Worm (Caenorhabditis elegans) whole organism, L1 larva: ENCODE results near the gene Y77E11A.23.

Source experiments
- C16A3.4 ChIP-seq: fragments of 150-350 bp; optimal IDR thresholded peaks from 2 replicates; lab custom pipeline; 2014; ENCODE audit warnings: missing biosample characterization, missing genetic modification characterization
- C34B4.2 ChIP-seq: sonication (generic microtip); optimal IDR thresholded peaks from 2 replicates; lab custom pipeline; 2017; ENCODE audit warnings: mild to moderate bottlenecking, missing genetic modification characterization, missing compliant biosample characterization
- aly-2 ChIP-seq: fragments of 150-350 bp; optimal IDR thresholded peaks from 2 replicates; lab custom pipeline; 2014; ENCODE audit warnings: missing biosample characterization, missing genetic modification characterization
- blmp-1 ChIP-seq: fragments of 150-350 bp; optimal IDR thresholded peaks from 2 replicates; lab custom pipeline; 2014; ENCODE audit warnings: missing biosample characterization, missing genetic modification characterization
- ceh-8 ChIP-seq: fragments of 200-800 bp; sonication (Bioruptor generic); optimal IDR thresholded peaks from 2 replicates; lab custom pipeline; 2018; ENCODE audit warnings: mild to moderate bottlenecking, missing genetic modification characterization, moderate library complexity, missing compliant biosample characterization
- ceh-88 ChIP-seq: fragments of 200-800 bp; sonication (Bioruptor generic); IDR thresholded peaks from 2 replicates; pipeline ENCODE4 v1.3.6; 2022; ENCODE audit warnings: missing genetic modification characterization, missing compliant biosample characterization
- ces-1 ChIP-seq: fragments of 150-350 bp; optimal IDR thresholded peaks from 2 replicates; lab custom pipeline; 2014; ENCODE audit warnings: missing biosample characterization, missing genetic modification reagents, missing genetic modification characterization
- dpl-1 ChIP-seq, 3 experiments: fragments of 150-350 bp in 2 of 3; sonication (generic microtip) in 1 of 3; optimal IDR thresholded peaks; 2 replicates each; lab custom pipeline; 2014 to 2017; ENCODE audit warnings: missing biosample characterization in 3 of 3, missing genetic modification characterization in 3 of 3, missing genetic modification reagents in 3 of 3
- efl-1 ChIP-seq, 4 experiments: fragments of 150-350 bp; optimal IDR thresholded peaks in 3 of 4; peaks in 1 of 4; 1 replicate in 1 of 4; 2 replicates in 3 of 4; lab custom pipeline; 2014; ENCODE audit warnings: missing biosample characterization in 2 of 4, missing genetic modification characterization in 2 of 4, missing genetic modification reagents in 2 of 4
- elt-3 ChIP-seq, 6 experiments: fragments of 150-350 bp in 1 of 6; sonication (generic microtip); optimal IDR thresholded peaks; 2 replicates each; lab custom pipeline; 2017 to 2018; ENCODE audit warnings: missing biosample characterization in 6 of 6, missing genetic modification characterization in 6 of 6, inconsistent platforms in 1 of 6
- ets-5 ChIP-seq: fragments of 200-800 bp; sonication (Bioruptor generic); IDR thresholded peaks from 2 replicates; pipeline ENCODE4 v1.3.6; 2022; ENCODE audit warnings: missing genetic modification characterization, missing compliant biosample characterization
- fkh-4 ChIP-seq: sonication (generic microtip); optimal IDR thresholded peaks from 2 replicates; lab custom pipeline; 2016; ENCODE audit warnings: missing compliant biosample characterization, missing genetic modification characterization, borderline replicate concordance
- fkh-8 ChIP-seq: sonication (generic microtip); optimal IDR thresholded peaks from 2 replicates; lab custom pipeline; 2016; ENCODE audit warnings: mild to moderate bottlenecking, missing genetic modification characterization, missing compliant biosample characterization
- grh-1 ChIP-seq: fragments of 200-800 bp; sonication (Bioruptor generic); IDR thresholded peaks from 2 replicates; pipeline ENCODE4 v1.3.6; 2022; ENCODE audit warnings: missing genetic modification reagents, missing genetic modification characterization, missing compliant biosample characterization
- hlh-17 ChIP-seq: fragments of 200-800 bp; sonication (Bioruptor generic); optimal IDR thresholded peaks from 2 replicates; lab custom pipeline; 2018; ENCODE audit warnings: missing genetic modification characterization, mild to moderate bottlenecking, missing compliant biosample characterization, moderate library complexity, borderline replicate concordance
- isw-1 ChIP-seq: fragments of 200-800 bp; sonication (Bioruptor generic); IDR thresholded peaks from 2 replicates; pipeline ENCODE4 v1.3.6; 2022; ENCODE audit warnings: missing genetic modification characterization, missing compliant biosample characterization
- lin-13 ChIP-seq: fragments of 150-350 bp; optimal IDR thresholded peaks from 2 replicates; lab custom pipeline; 2014; ENCODE audit warnings: missing biosample characterization, missing genetic modification reagents, missing genetic modification characterization
- lin-14 ChIP-seq: fragments of 200-800 bp; sonication (Bioruptor generic); optimal IDR thresholded peaks from 2 replicates; lab custom pipeline; 2018; ENCODE audit warnings: mild to moderate bottlenecking, missing genetic modification characterization, moderate library complexity, missing compliant biosample characterization
- lin-39 ChIP-seq: fragments of 150-350 bp; optimal IDR thresholded peaks from 2 replicates; lab custom pipeline; 2014; ENCODE audit warnings: missing biosample characterization, missing genetic modification reagents, missing genetic modification characterization
- lir-3 ChIP-seq: sonication (generic microtip); optimal IDR thresholded peaks from 2 replicates; lab custom pipeline; 2016; ENCODE audit warnings: mild to moderate bottlenecking, missing genetic modification characterization, moderate library complexity, missing compliant biosample characterization; ENCODE audit not compliant: poor library complexity
- lsy-2 ChIP-seq, 2 experiments: fragments of 150-350 bp; optimal IDR thresholded peaks; 2 replicates each; lab custom pipeline; 2014; ENCODE audit warnings: missing biosample characterization in 2 of 2, missing genetic modification characterization in 2 of 2
- mdl-1 ChIP-seq, 2 experiments: fragments of 150-350 bp; optimal IDR thresholded peaks; 2 replicates each; lab custom pipeline; 2014 to 2017; ENCODE audit warnings: missing biosample characterization in 2 of 2, missing genetic modification characterization in 2 of 2, inconsistent platforms in 1 of 2
- mep-1 ChIP-seq: fragments of 150-350 bp; optimal IDR thresholded peaks from 2 replicates; lab custom pipeline; 2014; ENCODE audit warnings: missing biosample characterization, missing genetic modification characterization
- nhr-11 ChIP-seq: fragments of 150-350 bp; optimal IDR thresholded peaks from 2 replicates; lab custom pipeline; 2014; ENCODE audit warnings: missing biosample characterization, missing genetic modification characterization
- nhr-12 ChIP-seq: sonication (generic microtip); optimal IDR thresholded peaks from 2 replicates; lab custom pipeline; 2017; ENCODE audit warnings: missing biosample characterization, missing genetic modification characterization
- nhr-20 ChIP-seq: sonication (generic microtip); optimal IDR thresholded peaks from 2 replicates; lab custom pipeline; 2016; ENCODE audit warnings: mild to moderate bottlenecking, missing genetic modification characterization, missing compliant biosample characterization
- nhr-84 ChIP-seq: sonication (generic microtip); optimal IDR thresholded peaks from 2 replicates; lab custom pipeline; 2017; ENCODE audit warnings: missing biosample characterization, missing genetic modification characterization
- nhr-85 ChIP-seq: sonication (generic microtip); peaks from one replicate; lab custom pipeline; 2016; ENCODE audit warnings: missing genetic modification characterization, inconsistent platforms, missing compliant biosample characterization
- pag-3 ChIP-seq: sonication (generic microtip); optimal IDR thresholded peaks from 2 replicates; lab custom pipeline; 2017; ENCODE audit warnings: missing genetic modification characterization, mild to moderate bottlenecking, missing compliant biosample characterization, antibody characterized with exemption, borderline replicate concordance; ENCODE audit not compliant: insufficient read depth
- pax-3 ChIP-seq: fragments of 200-800 bp; sonication (Bioruptor generic); optimal IDR thresholded peaks from 2 replicates; lab custom pipeline; 2018; ENCODE audit warnings: mild to moderate bottlenecking, missing genetic modification characterization, moderate library complexity, missing compliant biosample characterization
- snpc-4 ChIP-seq: fragments of 150-350 bp; optimal IDR thresholded peaks from 2 replicates; lab custom pipeline; 2014; ENCODE audit warnings: missing biosample characterization, missing genetic modification characterization
- snu-23 ChIP-seq: sonication (generic microtip); optimal IDR thresholded peaks from 2 replicates; lab custom pipeline; 2016; ENCODE audit warnings: missing genetic modification characterization, missing compliant biosample characterization
- sptf-1 ChIP-seq: fragments of 150-350 bp; optimal IDR thresholded peaks from 2 replicates; lab custom pipeline; 2014; ENCODE audit warnings: missing biosample characterization, missing genetic modification characterization
- sup-37 ChIP-seq: fragments of 200-800 bp; sonication (Bioruptor generic); optimal IDR thresholded peaks from 2 replicates; lab custom pipeline; 2018; ENCODE audit warnings: mild to moderate bottlenecking, missing genetic modification characterization, missing compliant biosample characterization
- swsn-7 ChIP-seq: sonication (generic microtip); optimal IDR thresholded peaks from 2 replicates; lab custom pipeline; 2016; ENCODE audit warnings: missing genetic modification characterization, missing compliant biosample characterization
- tlp-1 ChIP-seq: fragments of 150-350 bp; optimal IDR thresholded peaks from 2 replicates; lab custom pipeline; 2014; ENCODE audit warnings: missing biosample characterization, missing genetic modification characterization
- unc-130 ChIP-seq: fragments of 150-350 bp; optimal IDR thresholded peaks from 2 replicates; lab custom pipeline; 2017; ENCODE audit warnings: missing biosample characterization, missing genetic modification characterization, inconsistent platforms
- unc-86 ChIP-seq: sonication (generic microtip); optimal IDR thresholded peaks from 2 replicates; lab custom pipeline; 2016; ENCODE audit warnings: missing genetic modification characterization, missing compliant biosample characterization
- unc-98 ChIP-seq: fragments of 200-800 bp; sonication (Bioruptor generic); IDR thresholded peaks from 2 replicates; pipeline ENCODE4 v1.3.6; 2022; ENCODE audit warnings: missing genetic modification characterization, missing compliant biosample characterization
- vab-15 ChIP-seq: sonication (generic microtip); optimal IDR thresholded peaks from 2 replicates; lab custom pipeline; 2017; ENCODE audit warnings: missing genotype, mild to moderate bottlenecking, missing genetic modification characterization, missing compliant biosample characterization
- zag-1 ChIP-seq: fragments of 150-350 bp; optimal IDR thresholded peaks from 2 replicates; lab custom pipeline; 2014; ENCODE audit warnings: missing biosample characterization, missing genetic modification characterization
- zip-4 ChIP-seq: fragments of 200-800 bp; sonication (Bioruptor generic); optimal IDR thresholded peaks from 2 replicates; lab custom pipeline; 2018; ENCODE audit warnings: mild to moderate bottlenecking, missing genetic modification characterization, moderate library complexity, missing compliant biosample characterization
- ztf-4 ChIP-seq: fragments of 150-350 bp; optimal IDR thresholded peaks from 2 replicates; lab custom pipeline; 2014; ENCODE audit warnings: missing biosample characterization, missing genetic modification characterization

Gene Y77E11A.23

ce11 chrIV:1452480-1452879 lies 22.3 kb upstream of the Y77E11A.23 start:
- TF ChIP-seq snpc-4 (tag; lab: Kevin White, UChicago) (no peak), isw-1 (GFP tag; lab: Robert Waterston, UW) (no peak), nhr-84 (tag; lab: Kevin White, UChicago) (no peak), mdl-1 (tag; optimal IDR thresholded peaks at IDR 0.05; lab: Kevin White, UChicago) (no peak), nhr-85 (tag; lab: Kevin White, UChicago) (peak; percentile 57), efl-1 (optimal IDR thresholded peaks at IDR 0.05; lab: Kevin White, UChicago) (no peak), efl-1 (GFP tag; optimal IDR thresholded peaks at IDR 0.05 in 1 of 2; lab: Kevin White, UChicago) (peak in 1 of 2 experiments; percentile 91), blmp-1 (tag; lab: Kevin White, UChicago) (peak; percentile 32), fkh-8 (tag; lab: Kevin White, UChicago) (no peak), elt-3 (tag; optimal IDR thresholded peaks at IDR 0.05; lab: Kevin White, UChicago) (peak in 1 of 6 experiments; percentile 22), pag-3 (no peak), lin-14 (GFP tag; lab: Kevin White, UChicago) (peak; percentile 30)
- TF ChIP-seq, all 84 proteins: peak for 5

- TF ChIP-seq ceh-8 (no peak), pax-3 (no peak), nhr-20 (no peak), nhr-12 (tag; lab: Kevin White, UChicago) (no peak), fkh-4 (no peak), zip-4 (GFP tag; lab: Kevin White, UChicago) (no peak), vab-15 (tag; lab: Kevin White, UChicago) (no peak), zag-1 (tag; lab: Kevin White, UChicago) (no peak), nhr-11 (tag; lab: Kevin White, UChicago) (no peak), sup-37 (GFP tag; lab: Kevin White, UChicago) (no peak), grh-1 (GFP tag; lab: Robert Waterston, UW) (peak; percentile 52; the same call in 1 of the 2 replicates), ces-1 (GFP tag; lab: Kevin White, UChicago) (no peak), hlh-17 (no peak), mep-1 (peak; percentile 20), ceh-88 (no peak), lin-39 (tag; lab: Kevin White, UChicago) (no peak), lir-3 (tag; lab: Kevin White, UChicago) (no peak), tlp-1 (no peak), aly-2 (tag; lab: Kevin White, UChicago) (no peak), efl-1 (optimal IDR thresholded peaks at IDR 0.05; lab: Kevin White, UChicago) (no peak), efl-1 (GFP tag; optimal IDR thresholded peaks at IDR 0.05 in 1 of 2; lab: Kevin White, UChicago) (peak in 1 of 2 experiments; percentile 14), lin-14 (GFP tag; lab: Kevin White, UChicago) (no peak), C34B4.2 (tag; lab: Kevin White, UChicago) (no peak), nhr-85 (tag; lab: Kevin White, UChicago) (no peak), unc-130 (tag; lab: Kevin White, UChicago) (no peak), fkh-8 (tag; lab: Kevin White, UChicago) (no peak), ztf-4 (tag; lab: Kevin White, UChicago) (no peak), snu-23 (GFP tag; lab: Kevin White, UChicago) (no peak), swsn-7 (no peak), sptf-1 (tag; lab: Kevin White, UChicago) (no peak), unc-86 (tag; lab: Kevin White, UChicago) (no peak), C16A3.4 (no peak), ets-5 (GFP tag; lab: Robert Waterston, UW) (no peak), lsy-2 (tag; optimal IDR thresholded peaks at IDR 0.05; lab: Kevin White, UChicago) (peak in 1 of 2 experiments; percentile 28), blmp-1 (tag; lab: Kevin White, UChicago) (peak; percentile 90), unc-98 (GFP tag; lab: Robert Waterston, UW) (no peak), lin-13 (GFP tag; lab: Kevin White, UChicago) (no peak), dpl-1 (GFP tag; optimal IDR thresholded peaks at IDR 0.05; lab: Kevin White, UChicago) (peak in 1 of 3 experiments; percentile 19)
These were observed 15.8 kb upstream of the Y77E11A.23 start, which contains the start of gene clp-7 for ce11 chrIV:1445920-1446319. Gene clp-7 (minus strand): TSS chrIV:1445966.
